Worm (Caenorhabditis elegans) whole organism, early embryonic: ENCODE measurements around the gene W07G4.7.

Experiments used
- B0310.2 ChIP-seq: sonication (generic microtip); optimal IDR thresholded peaks from 2 replicates; lab custom pipeline; 2016; ENCODE audit warnings: mild to moderate bottlenecking, missing genetic modification characterization, missing compliant biosample characterization
- F13C5.2 ChIP-seq: sonication (generic microtip); optimal IDR thresholded peaks from 2 replicates; lab custom pipeline; 2017; ENCODE audit warnings: mild to moderate bottlenecking, missing genetic modification characterization, inconsistent platforms, missing compliant biosample characterization
- aly-1 ChIP-seq: sonication (generic microtip); optimal IDR thresholded peaks from 2 replicates; lab custom pipeline; 2016; ENCODE audit warnings: missing genetic modification characterization, missing compliant biosample characterization
- ama-1 ChIP-seq: fragments of 150-350 bp; optimal IDR thresholded peaks from 2 replicates; lab custom pipeline; 2014
- ets-7 ChIP-seq: sonication (generic microtip); optimal IDR thresholded peaks from 2 replicates; lab custom pipeline; 2016; ENCODE audit warnings: missing genotype, missing genetic modification characterization, missing compliant biosample characterization
- flt-1 ChIP-seq: fragments of 200-800 bp; sonication (Bioruptor generic); IDR thresholded peaks from 2 replicates; pipeline ENCODE4 v1.3.6; 2022; ENCODE audit warnings: missing genetic modification characterization, missing compliant biosample characterization
- hmbx-1 ChIP-seq: sonication (generic microtip); optimal IDR thresholded peaks from 2 replicates; lab custom pipeline; 2016; ENCODE audit warnings: mild to moderate bottlenecking, missing genetic modification characterization, missing compliant biosample characterization
- hmg-4 ChIP-seq: fragments of 200-800 bp; sonication (Bioruptor generic); optimal IDR thresholded peaks from 2 replicates; lab custom pipeline; 2018; ENCODE audit warnings: mild to moderate bottlenecking, missing genetic modification characterization, missing compliant biosample characterization
- hnd-1 ChIP-seq: sonication (generic microtip); optimal IDR thresholded peaks from 2 replicates; lab custom pipeline; 2016; ENCODE audit warnings: missing genetic modification characterization, missing compliant biosample characterization
- pes-1 ChIP-seq: fragments of 200-800 bp; sonication (Bioruptor generic); IDR thresholded peaks from 2 replicates; pipeline ENCODE4 v1.3.6; 2022; ENCODE audit warnings: missing genetic modification reagents, missing genetic modification characterization, missing compliant biosample characterization
- scrt-1 ChIP-seq: fragments of 200-800 bp; sonication (Bioruptor generic); IDR thresholded peaks from 2 replicates; pipeline ENCODE4 v1.3.6; 2022; ENCODE audit warnings: missing genetic modification characterization, missing compliant biosample characterization
- sea-1 ChIP-seq: fragments of 200-800 bp; sonication (Bioruptor generic); conservative IDR thresholded peaks from 2 replicates; pipeline ENCODE4 v1.3.6; 2022; ENCODE audit warnings: missing genetic modification characterization, missing compliant biosample characterization
- tbx-11 ChIP-seq: fragments of 200-800 bp; sonication (Bioruptor generic); IDR thresholded peaks from 2 replicates; pipeline ENCODE4 v1.3.6; 2022; ENCODE audit warnings: missing genetic modification characterization, missing compliant biosample characterization
- tbx-37 ChIP-seq: fragments of 200-800 bp; sonication (Bioruptor generic); conservative IDR thresholded peaks from 2 replicates; pipeline ENCODE4 v1.3.6; 2022; ENCODE audit warnings: missing genetic modification reagents, missing genetic modification characterization, missing compliant biosample characterization

DNA sequence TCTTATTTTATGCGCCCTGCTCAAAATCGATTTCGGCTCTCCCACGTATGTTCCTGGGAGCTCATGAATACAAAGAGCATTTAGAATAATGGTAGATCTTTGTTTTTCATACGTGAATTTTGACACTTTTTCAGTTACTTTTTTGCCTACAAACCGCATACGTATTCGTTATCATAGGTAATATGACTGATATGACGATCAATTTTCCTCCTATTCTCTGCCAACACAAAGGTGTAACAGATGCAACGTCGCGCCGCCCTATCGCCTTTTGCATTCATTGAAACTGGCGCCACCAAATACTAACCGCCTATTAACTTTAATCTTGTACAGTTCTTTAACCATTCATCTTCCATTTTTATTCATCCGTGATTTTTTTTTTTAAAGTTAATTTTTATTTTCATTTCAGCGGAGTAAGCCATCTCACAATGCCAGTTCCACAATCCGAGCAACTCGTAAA is 13.1 kb upstream of the W07G4.7 start, which contains the start of gene W07G4.5:
- TF ChIP-seq hmbx-1 (tag; lab: Kevin White, UChicago) (no peak), ama-1 (lab: Kevin White, UChicago) (no peak), hnd-1 (tag; lab: Kevin White, UChicago) (no peak), flt-1 (GFP tag; lab: Robert Waterston, UW) (no peak), aly-1 (tag; lab: Kevin White, UChicago) (no peak), tbx-11 (GFP tag; lab: Robert Waterston, UW) (no peak), F13C5.2 (no peak), scrt-1 (no peak), ets-7 (tag; lab: Kevin White, UChicago) (no peak), pes-1 (GFP tag; lab: Robert Waterston, UW) (no peak), hmg-4 (GFP tag; lab: Kevin White, UChicago) (no peak), B0310.2 (tag; lab: Kevin White, UChicago) (no peak), sea-1 (GFP tag; lab: Robert Waterston, UW) (no peak), tbx-37 (GFP tag; lab: Robert Waterston, UW) (no peak)
